Worm (Caenorhabditis elegans): ENCODE data around the gene W05H7.1.

Gene W05H7.1

ce11 chrX:1494256-1494655 is 43.7 kb downstream of the W05H7.1 start, which contains the start of gene F09E10.5:
Gene F09E10.5, minus strand, starts transcription at chrX:1494356.
- no peak for TF ChIP-seq madf-6 (GFP tag; IDR thresholded peaks at IDR 0.05)
- no peak for TF ChIP-seq B0261.1 (tag; optimal IDR thresholded peaks at IDR 0.05)
- no peak for TF ChIP-seq nhr-120 (GFP tag; IDR thresholded peaks at IDR 0.05)
- TF ChIP-seq aptf-3 (GFP tag; IDR thresholded peaks at IDR 0.05), result no peak
- no peak for TF ChIP-seq ama-1 (optimal IDR thresholded peaks at IDR 0.05)
- no peak for TF ChIP-seq ama-1 (GFP tag; optimal IDR thresholded peaks at IDR 0.05)
- no peak for TF ChIP-seq ztf-3 (GFP tag; optimal IDR thresholded peaks at IDR 0.05)
- no peak for TF ChIP-seq madf-8 (GFP tag; conservative IDR thresholded peaks at IDR 0.05)
- TF ChIP-seq snpc-4 (GFP tag; optimal IDR thresholded peaks at IDR 0.05), result no peak
- TF ChIP-seq snpc-4 (tag; optimal IDR thresholded peaks at IDR 0.05), result no peak
- TF ChIP-seq nfyb-1 (GFP tag; IDR thresholded peaks at IDR 0.05), result no peak

- no peak for TF ChIP-seq ceh-58 (GFP tag; IDR thresholded peaks at IDR 0.05)
- TF ChIP-seq rec-8 (tag; optimal IDR thresholded peaks at IDR 0.05), result no peak
- no peak for TF ChIP-seq T26A5.8 (tag; optimal IDR thresholded peaks at IDR 0.05)
- no peak for TF ChIP-seq nhr-80 (tag; optimal IDR thresholded peaks at IDR 0.05)
- TF ChIP-seq chd-7 (tag; optimal IDR thresholded peaks at IDR 0.05), result no peak
- no peak for TF ChIP-seq nhr-90 (tag; optimal IDR thresholded peaks at IDR 0.05)
- no peak for TF ChIP-seq bed-2 (GFP tag; IDR thresholded peaks at IDR 0.05)
- no peak for TF ChIP-seq nhr-27 (tag; optimal IDR thresholded peaks at IDR 0.05)
- TF ChIP-seq xnd-1 (tag; optimal IDR thresholded peaks at IDR 0.05), result no peak
- TF ChIP-seq aptf-2 (GFP tag; conservative IDR thresholded peaks at IDR 0.05), result no peak
Measured at ce11 chrX:1495980-1496379, 45.4 kb downstream of the W05H7.1 start.

ce11 chrX:1497581-1497980 is 47.0 kb downstream of the W05H7.1 start, which contains the start of gene F09E10.6:
Gene F09E10.6, minus strand, starts transcription at chrX:1497681.
- TF ChIP-seq nhr-90 (tag; optimal IDR thresholded peaks at IDR 0.05) (no peak), ztf-18 (tag; optimal IDR thresholded peaks at IDR 0.05) (no peak), bed-2 (GFP tag; IDR thresholded peaks at IDR 0.05) (no peak), F52B5.7 (tag; optimal IDR thresholded peaks at IDR 0.05) (no peak), cebp-2 (GFP tag; IDR thresholded peaks at IDR 0.05) (no peak), ztf-22 (GFP tag; optimal IDR thresholded peaks at IDR 0.05) (no peak), rcor-1 (GFP tag; IDR thresholded peaks at IDR 0.05) (no peak), cebp-1 (GFP tag; IDR thresholded peaks at IDR 0.05) (no peak), cebp-1 (tag; optimal IDR thresholded peaks at IDR 0.05) (no peak), nhr-120 (GFP tag; IDR thresholded peaks at IDR 0.05) (no peak), ceh-100 (GFP tag; IDR thresholded peaks at IDR 0.05) (no peak), athp-1 (tag; optimal IDR thresholded peaks at IDR 0.05) (no peak), aptf-3 (GFP tag; IDR thresholded peaks at IDR 0.05) (no peak), B0019.2 (GFP tag; conservative IDR thresholded peaks at IDR 0.05) (no peak), hrde-1 (tag; optimal IDR thresholded peaks at IDR 0.05; ENCODE audit: borderline replicate concordance) (no peak), lsl-1 (GFP tag; optimal IDR thresholded peaks at IDR 0.05) (no peak), lir-1 (GFP tag; conservative IDR thresholded peaks at IDR 0.05) (no peak)

- TF ChIP-seq nhr-80 (tag; optimal IDR thresholded peaks at IDR 0.05) (no peak), die-1 (tag; optimal IDR thresholded peaks at IDR 0.05) (no peak), lin-35 (GFP tag; optimal IDR thresholded peaks at IDR 0.05) (no peak), akir-1 (GFP tag; optimal IDR thresholded peaks at IDR 0.05) (no peak), attf-6 (GFP tag; IDR thresholded peaks at IDR 0.05) (no peak), hsf-1 (GFP tag; IDR thresholded peaks at IDR 0.05) (no peak), zfh-2 (GFP tag; conservative IDR thresholded peaks at IDR 0.05) (no peak), ztf-18 (tag; optimal IDR thresholded peaks at IDR 0.05) (no peak), F39B2.1 (GFP tag; IDR thresholded peaks at IDR 0.05) (no peak), fkh-3 (tag; optimal IDR thresholded peaks at IDR 0.05) (no peak), egrh-3 (GFP tag; IDR thresholded peaks at IDR 0.05) (no peak), hrde-1 (tag; optimal IDR thresholded peaks at IDR 0.05; ENCODE audit: borderline replicate concordance) (no peak), cebp-2 (GFP tag; IDR thresholded peaks at IDR 0.05) (no peak), nhr-90 (tag; optimal IDR thresholded peaks at IDR 0.05) (no peak), ceh-100 (GFP tag; IDR thresholded peaks at IDR 0.05) (no peak), lsy-27 (tag; optimal IDR thresholded peaks at IDR 0.05; ENCODE audit: borderline replicate concordance, insufficient read depth) (no peak), K11D2.4 (GFP tag; IDR thresholded peaks at IDR 0.05) (no peak)
Measured at ce11 chrX:1499499-1499898, 48.9 kb downstream of the W05H7.1 start.

Measured in whole organism, young adult.